Worm (Caenorhabditis elegans): ENCODE results near the gene citk-2.

DNA sequence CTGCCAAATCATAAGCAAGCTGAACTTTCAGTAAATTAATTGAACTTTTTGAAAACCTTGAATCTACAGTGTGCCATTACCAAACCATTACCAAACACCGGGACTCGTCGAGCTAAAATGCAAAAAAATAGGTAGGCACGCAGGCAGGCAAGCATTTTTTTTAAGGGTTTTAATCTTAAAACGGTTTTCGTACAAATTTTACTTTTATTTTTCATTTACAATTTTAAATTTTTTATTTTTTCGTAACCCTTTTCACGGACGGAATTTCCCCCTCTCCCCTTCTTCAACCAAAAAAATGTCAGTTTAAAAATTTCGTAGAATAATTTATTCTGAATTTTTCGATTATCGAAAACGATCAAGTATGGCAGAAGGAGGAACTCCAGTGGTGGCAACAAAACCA lies 15.1 kb downstream of the citk-2 start, which contains the start of gene F59A6.2:
- TF ChIP-seq nhr-12 (tag; optimal IDR thresholded peaks at IDR 0.05) = no peak
- TF ChIP-seq ceh-88 (GFP tag; IDR thresholded peaks at IDR 0.05) = no peak
- TF ChIP-seq elt-2 (tag; optimal IDR thresholded peaks at IDR 0.05) = no peak
- TF ChIP-seq ceh-82 (tag; optimal IDR thresholded peaks at IDR 0.05) = no peak
